Worm (Caenorhabditis elegans) whole organism, midembryonic: ENCODE measurements around the gene ptp-5.2.

ENCODE experiments used
- klf-2 ChIP-seq: fragments of 200-800 bp; sonication (Bioruptor generic); conservative IDR thresholded peaks from 2 replicates; pipeline ENCODE4 v1.3.6; 2022; ENCODE audit warnings: missing genetic modification reagents, missing genetic modification characterization, missing compliant biosample characterization
- ref-1 ChIP-seq: fragments of 200-800 bp; sonication (Bioruptor generic); conservative IDR thresholded peaks from 2 replicates; pipeline ENCODE4 v1.3.6; 2022; ENCODE audit warnings: missing genetic modification reagents, missing genetic modification characterization, missing compliant biosample characterization
- ztf-29 ChIP-seq: fragments of 200-800 bp; sonication (Bioruptor generic); IDR thresholded peaks from 2 replicates; pipeline ENCODE4 v1.3.6; 2022; ENCODE audit warnings: missing genetic modification reagents, missing genetic modification characterization, missing compliant biosample characterization

ce11 chrIV:14715500-14715899 is 45.2 kb downstream of the ptp-5.2 start, which contains the start of gene lgc-8:
- no peak for TF ChIP-seq ztf-29
- no peak for TF ChIP-seq ref-1 (GFP tag; lab: Robert Waterston, UW)
- no peak for TF ChIP-seq klf-2
